Worm (Caenorhabditis elegans) whole organism, early embryonic: ENCODE results near the gene R107.2.

Experiments
- F13C5.2 ChIP-seq: sonication (generic microtip); optimal IDR thresholded peaks from 2 replicates; lab custom pipeline; 2017; ENCODE audit warnings: mild to moderate bottlenecking, missing genetic modification characterization, inconsistent platforms, missing compliant biosample characterization
- ama-1 ChIP-seq: fragments of 150-350 bp; optimal IDR thresholded peaks from 2 replicates; lab custom pipeline; 2014

DNA sequence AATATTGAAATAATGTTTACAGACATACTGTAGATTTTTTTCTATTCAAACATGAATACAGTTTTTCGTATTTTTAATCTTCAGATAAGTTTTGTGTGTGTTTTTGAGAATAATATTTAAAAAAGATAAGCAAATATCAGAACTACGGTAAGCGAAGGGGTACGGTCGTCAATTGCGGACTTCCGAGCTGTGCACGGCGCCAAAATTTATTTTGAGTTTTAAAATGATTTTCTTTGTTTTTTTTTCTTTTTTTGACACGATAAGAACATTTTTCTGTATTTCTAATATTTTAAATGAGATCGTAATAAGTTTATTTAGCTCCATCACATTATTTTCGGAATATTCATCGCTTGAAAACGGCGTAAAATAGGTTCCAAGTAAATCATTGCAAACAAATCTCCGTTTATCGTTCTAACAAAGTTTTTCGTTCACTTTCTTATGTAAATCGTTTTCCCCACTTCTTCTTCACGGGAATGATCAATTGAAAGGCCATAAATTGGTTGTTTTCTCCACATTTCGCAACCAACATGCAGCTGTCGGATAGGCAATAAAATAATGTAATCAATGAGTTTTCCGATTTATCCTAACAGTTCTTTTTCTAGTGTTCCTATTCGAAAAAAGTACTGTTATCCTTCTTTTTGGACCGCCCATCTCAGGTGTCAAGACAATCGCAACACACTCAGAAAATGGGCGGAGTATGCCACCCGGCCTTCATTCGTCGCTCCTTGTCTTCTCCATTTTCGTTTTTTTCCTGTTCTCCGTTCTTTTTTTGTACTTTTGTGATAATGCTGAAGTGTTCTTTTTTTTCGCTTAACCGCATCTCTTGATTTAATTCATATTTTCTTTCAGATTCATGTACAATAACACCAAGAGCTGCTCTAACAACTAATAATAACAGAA is 45.9 kb upstream of the R107.2 start, which contains the start of gene glp-1:
- TF ChIP-seq ama-1 (lab: Kevin White, UChicago) (no peak), F13C5.2 (no peak)
